Fruit fly (Drosophila melanogaster): ENCODE results near the gene AdipoR.
A peak's percentile ranks its signal among the peaks of the same experiment; 100 is the strongest.

Gene AdipoR

dm6 chr3R:22564076-22564475, 16.4 kb upstream of the AdipoR start:
- no peak for TF ChIP-seq CG4360 (GFP tag; IDR thresholded peaks at IDR 0.05)
- no peak for TF ChIP-seq repo (GFP tag; optimal IDR thresholded peaks at IDR 0.05)
- TF ChIP-seq Eip74EF (GFP tag; optimal IDR thresholded peaks at IDR 0.05), result peak in 1 of 2 experiments; percentile 90
- TF ChIP-seq Elba2 (GFP tag; optimal IDR thresholded peaks at IDR 0.05), result no peak
- peak; percentile 90 for TF ChIP-seq chinmo (GFP tag; IDR thresholded peaks at IDR 0.05; ENCODE audit: partially characterized antibody)

DNA sequence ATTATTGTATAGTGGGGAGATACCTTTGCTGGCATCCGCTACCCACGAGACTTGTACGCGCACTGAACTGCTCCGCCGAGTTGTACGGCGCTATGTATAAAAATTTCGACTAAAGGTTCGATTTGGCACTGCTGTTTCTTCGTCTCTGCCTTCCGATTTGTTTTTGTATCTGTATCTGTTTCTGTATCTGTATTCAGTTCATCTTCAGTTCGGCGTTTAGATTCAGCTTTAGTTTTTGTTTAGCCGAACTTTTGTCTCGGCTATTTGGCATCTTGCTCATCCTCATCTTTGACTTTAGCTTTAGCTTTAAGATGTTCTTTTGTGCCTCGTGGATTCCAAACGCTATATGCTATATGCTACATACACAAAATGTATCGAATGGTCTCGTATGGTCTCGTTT, 14.9 kb upstream of the AdipoR start, which contains the start of gene sit:
TSS of gene sit (minus strand) at position 71 of the 400 bp plus-strand sequence.
- TF ChIP-seq Deaf1 (tag; optimal IDR thresholded peaks at IDR 0.05) (peak; percentile 22), grn (GFP tag; optimal IDR thresholded peaks at IDR 0.05) (no peak), CG13894 (tag; optimal IDR thresholded peaks at IDR 0.05) (peak; percentile 98), chinmo (GFP tag; IDR thresholded peaks at IDR 0.05; ENCODE audit: partially characterized antibody) (0 out of 4 replicates have a peak, but pooled peaks have one; percentile 58), CG15269 (tag; optimal IDR thresholded peaks at IDR 0.05) (peak; percentile 7), Hsf (GFP tag; optimal IDR thresholded peaks at IDR 0.05) (no peak), BtbVII (GFP tag; optimal IDR thresholded peaks at IDR 0.05) (no peak)

dm6 chr3R:22560224-22560623, 12.6 kb upstream of the AdipoR start:
- TF ChIP-seq CG12769 (tag; optimal IDR thresholded peaks at IDR 0.05) (peak; percentile 59), Med (GFP tag) (peak; percentile 0), Dp (GFP tag; optimal IDR thresholded peaks at IDR 0.05) (no peak), CG7928 (GFP tag; optimal IDR thresholded peaks at IDR 0.05) (no peak), CG13894 (tag; optimal IDR thresholded peaks at IDR 0.05) (peak; percentile 98), CG32767 (GFP tag; IDR thresholded peaks at IDR 0.05) (no peak), CG8388 (GFP tag; optimal IDR thresholded peaks at IDR 0.05) (no peak), CG3407 (GFP tag; optimal IDR thresholded peaks at IDR 0.05) (no peak)

DNA sequence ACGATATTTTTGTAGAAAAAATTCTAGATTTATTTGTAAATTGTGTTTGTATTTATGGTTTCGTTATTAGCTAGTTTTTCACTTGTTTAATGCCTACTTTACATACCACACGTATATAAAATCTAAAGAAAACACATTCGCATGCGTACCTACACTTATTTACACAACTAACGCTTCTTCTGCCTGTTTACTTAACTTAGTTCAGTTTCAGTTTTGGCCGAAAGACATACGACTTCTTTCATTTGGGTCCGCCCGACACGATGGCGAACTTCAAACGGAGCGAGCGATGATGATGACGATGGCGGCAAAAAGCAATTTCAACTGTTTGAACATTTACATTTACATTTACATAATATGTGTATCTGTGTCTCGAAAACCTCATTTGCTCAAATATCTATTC, 10.8 kb upstream of the AdipoR start:
- TF ChIP-seq CG13894 (tag; optimal IDR thresholded peaks at IDR 0.05) (peak; percentile 9), CG8290 (GFP tag; optimal IDR thresholded peaks at IDR 0.05) (no peak), CG8290 (tag; optimal IDR thresholded peaks at IDR 0.05) (peak in 1 of 2 experiments; percentile 8), Xbp1 (GFP tag; optimal IDR thresholded peaks at IDR 0.05) (no peak), sens (GFP tag) (peak; percentile 60), sqz (GFP tag; optimal IDR thresholded peaks at IDR 0.05) (no peak), Hmr (GFP tag; optimal IDR thresholded peaks at IDR 0.05) (peak; percentile 24), Atf6 (GFP tag; IDR thresholded peaks at IDR 0.05) (peak; percentile 53; the same call in 1 of the 2 replicates), en (GFP tag; optimal IDR thresholded peaks at IDR 0.05) (no peak), lab (GFP tag; optimal IDR thresholded peaks at IDR 0.05) (peak; percentile 7), fd3F (GFP tag; optimal IDR thresholded peaks at IDR 0.05) (no peak), CG2678 (tag; optimal IDR thresholded peaks at IDR 0.05) (peak; percentile 8), CG17361 (GFP tag; IDR thresholded peaks at IDR 0.05) (no peak)

DNA sequence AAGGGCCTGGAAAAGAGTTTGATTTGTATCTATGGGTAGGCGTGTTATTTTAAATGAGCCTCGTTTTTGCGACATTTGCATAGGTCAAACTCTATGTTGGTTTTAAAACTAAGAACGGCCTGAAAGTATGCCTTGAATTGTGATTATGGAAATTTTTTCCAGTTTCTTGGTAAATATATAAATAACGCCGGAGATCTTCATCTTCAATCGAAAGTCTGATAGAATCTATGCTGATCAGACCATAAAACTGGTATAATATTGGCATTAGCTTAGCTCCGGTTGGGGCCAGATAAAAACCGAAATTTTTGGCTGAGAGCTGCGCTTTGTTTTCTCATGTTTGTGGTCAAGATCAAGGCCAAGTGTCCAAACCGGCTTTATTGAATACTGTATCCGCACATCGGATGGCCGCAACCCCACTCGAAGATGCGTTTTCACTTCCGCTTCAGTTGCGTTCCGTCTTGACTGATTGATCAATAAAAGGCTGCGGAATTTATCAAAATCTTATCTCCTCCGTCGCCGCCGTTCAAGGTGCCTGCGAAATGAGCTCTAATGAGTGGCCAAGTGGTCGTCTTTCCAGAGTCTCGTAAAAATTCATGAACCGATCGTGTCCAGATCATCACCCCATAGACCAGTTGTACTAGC, 9.6 kb upstream of the AdipoR start:
- peak; percentile 69 for TF ChIP-seq grn (GFP tag; optimal IDR thresholded peaks at IDR 0.05)
- peak; percentile 6 for TF ChIP-seq abd-A (tag; optimal IDR thresholded peaks at IDR 0.05)
- no peak for TF ChIP-seq lov (optimal IDR thresholded peaks at IDR 0.05)
- no peak for TF ChIP-seq lov (GFP tag; IDR thresholded peaks at IDR 0.05)
- TF ChIP-seq mld (GFP tag; IDR thresholded peaks at IDR 0.05; ENCODE audit: partially characterized antibody), result no peak
- TF ChIP-seq CG13894 (tag; optimal IDR thresholded peaks at IDR 0.05), result peak; percentile 100
- TF ChIP-seq Ets65A (GFP tag), result peak; percentile 41
- TF ChIP-seq luna (GFP tag; optimal IDR thresholded peaks at IDR 0.05), result no peak
- TF ChIP-seq CG7271 (tag; optimal IDR thresholded peaks at IDR 0.05), result no peak
- no peak for TF ChIP-seq CG32767 (GFP tag; IDR thresholded peaks at IDR 0.05)
- no peak for TF ChIP-seq kni (GFP tag; optimal IDR thresholded peaks at IDR 0.05)
- TF ChIP-seq Hr78 (GFP tag; optimal IDR thresholded peaks at IDR 0.05), result peak in 1 of 2 experiments; percentile 26
- no peak for TF ChIP-seq phol (tag; optimal IDR thresholded peaks at IDR 0.05)
- peak; percentile 6 for TF ChIP-seq Blimp-1 (GFP tag; optimal IDR thresholded peaks at IDR 0.05)
- TF ChIP-seq vvl (GFP tag; IDR thresholded peaks at IDR 0.05), result peak; percentile 66
- TF ChIP-seq sug (tag; optimal IDR thresholded peaks at IDR 0.05), result peak; percentile 19
